Fruit fly (Drosophila melanogaster): ENCODE measurements around the gene CG32281.

- TF ChIP-seq EcR (GFP tag; optimal IDR thresholded peaks at IDR 0.05) (no peak), pan (optimal IDR thresholded peaks at IDR 0.05) (no peak), CG8478 (optimal IDR thresholded peaks at IDR 0.05) (no peak), usp (GFP tag; optimal IDR thresholded peaks at IDR 0.05) (no peak), psq (optimal IDR thresholded peaks at IDR 0.05) (no peak), Dll (optimal IDR thresholded peaks at IDR 0.05) (no peak)
Observed at dm6 chr3L:3162584-3162983, 6.6 kb upstream of the CG32281 start.

Measured in whole organism.